Worm (Caenorhabditis elegans) whole organism, L2 larva: ENCODE data around the gene K01D12.5.

Experiments used
- C34F6.9 ChIP-seq: fragments of 150-350 bp; optimal IDR thresholded peaks from 2 replicates; lab custom pipeline; 2014; ENCODE audit warnings: missing biosample characterization, missing genetic modification characterization
- F13H6.1 ChIP-seq: sonication (generic microtip); optimal IDR thresholded peaks from 2 replicates; lab custom pipeline; 2016; ENCODE audit warnings: missing genetic modification characterization, missing compliant biosample characterization
- Y55F3AM.14 ChIP-seq: fragments of 200-800 bp; sonication (Bioruptor generic); optimal IDR thresholded peaks from 2 replicates; lab custom pipeline; 2018; ENCODE audit warnings: mild to moderate bottlenecking, missing genetic modification characterization, missing compliant biosample characterization
- ZK546.5 ChIP-seq: sonication (generic microtip); optimal IDR thresholded peaks from 2 replicates; lab custom pipeline; 2017; ENCODE audit warnings: missing biosample characterization, missing genetic modification characterization
- aly-2 ChIP-seq: fragments of 150-350 bp; optimal IDR thresholded peaks from 2 replicates; lab custom pipeline; 2014; ENCODE audit warnings: missing biosample characterization, missing genetic modification characterization
- ama-1 ChIP-seq: fragments of 150-350 bp; optimal IDR thresholded peaks from 2 replicates; lab custom pipeline; 2018; ENCODE audit warnings: inconsistent platforms
- blmp-1 ChIP-seq: sonication (generic microtip); optimal IDR thresholded peaks from 2 replicates; lab custom pipeline; 2017; ENCODE audit warnings: missing genetic modification characterization, mild to moderate bottlenecking, missing compliant biosample characterization, antibody characterized with exemption, moderate library complexity; ENCODE audit not compliant: insufficient read depth
- dmd-4 ChIP-seq: sonication (generic microtip); optimal IDR thresholded peaks from 2 replicates; lab custom pipeline; 2017; ENCODE audit warnings: missing biosample characterization, missing genetic modification characterization
- egl-27 ChIP-seq: sonication (generic microtip); optimal IDR thresholded peaks from 3 replicates; lab custom pipeline; 2017; ENCODE audit warnings: missing biosample characterization, missing genetic modification reagents, missing genetic modification characterization
- elt-1 ChIP-seq: fragments of 150-350 bp; optimal IDR thresholded peaks from 2 replicates; lab custom pipeline; 2014; ENCODE audit warnings: missing biosample characterization, missing genetic modification characterization
- elt-3 ChIP-seq: sonication (generic microtip); optimal IDR thresholded peaks from 2 replicates; lab custom pipeline; 2017; ENCODE audit warnings: missing biosample characterization, missing genetic modification characterization
- fos-1 ChIP-seq: fragments of 150-350 bp; optimal IDR thresholded peaks from 2 replicates; lab custom pipeline; 2014; ENCODE audit warnings: missing biosample characterization, missing genetic modification characterization
- gmeb-1 ChIP-seq: fragments of 150-350 bp; optimal IDR thresholded peaks from 2 replicates; lab custom pipeline; 2014; ENCODE audit warnings: missing biosample characterization, missing genetic modification characterization
- lin-11 ChIP-seq: fragments of 150-350 bp; sonication (generic microtip); optimal IDR thresholded peaks from 2 replicates; lab custom pipeline; 2014; ENCODE audit warnings: missing biosample characterization, missing genetic modification characterization, inconsistent platforms, mixed read lengths
- lin-39 ChIP-seq: fragments of 150-350 bp; optimal IDR thresholded peaks from 2 replicates; lab custom pipeline; 2014; ENCODE audit warnings: missing biosample characterization, missing genetic modification reagents, missing genetic modification characterization
- lsy-2 ChIP-seq, 2 experiments: fragments of 150-350 bp in 1 of 2; sonication (generic microtip) in 1 of 2; optimal IDR thresholded peaks; 2 replicates each; lab custom pipeline; 2014 to 2017; ENCODE audit warnings: missing biosample characterization in 2 of 2, missing genetic modification characterization in 2 of 2
- mab-5 ChIP-seq: fragments of 150-350 bp; optimal IDR thresholded peaks from 2 replicates; lab custom pipeline; 2014; ENCODE audit warnings: missing biosample characterization, missing genetic modification characterization
- mbf-1 ChIP-seq: sonication (generic microtip); optimal IDR thresholded peaks from 2 replicates; lab custom pipeline; 2017; ENCODE audit warnings: missing biosample characterization, missing genetic modification characterization
- mdl-1 ChIP-seq, 2 experiments: fragments of 150-350 bp in 1 of 2; sonication (generic microtip) in 1 of 2; optimal IDR thresholded peaks; 2 replicates each; lab custom pipeline; 2017; ENCODE audit warnings: missing biosample characterization in 2 of 2, missing genetic modification characterization in 2 of 2
- nhr-10 ChIP-seq: sonication (generic microtip); optimal IDR thresholded peaks from 2 replicates; lab custom pipeline; 2017; ENCODE audit warnings: missing biosample characterization, missing genetic modification characterization
- nhr-11 ChIP-seq: fragments of 150-350 bp; optimal IDR thresholded peaks from 2 replicates; lab custom pipeline; 2014; ENCODE audit warnings: missing biosample characterization, missing genetic modification characterization
- nhr-12 ChIP-seq: fragments of 150-350 bp; optimal IDR thresholded peaks from 2 replicates; lab custom pipeline; 2014; ENCODE audit warnings: missing biosample characterization, missing genetic modification characterization
- nhr-129 ChIP-seq: fragments of 150-350 bp; optimal IDR thresholded peaks from 2 replicates; lab custom pipeline; 2014; ENCODE audit warnings: missing biosample characterization, missing genetic modification characterization
- nhr-21 ChIP-seq: fragments of 150-350 bp; optimal IDR thresholded peaks from 2 replicates; lab custom pipeline; 2014; ENCODE audit warnings: missing biosample characterization, missing genetic modification characterization
- nhr-23 ChIP-seq: fragments of 150-350 bp; optimal IDR thresholded peaks from 2 replicates; lab custom pipeline; 2014; ENCODE audit warnings: missing biosample characterization, missing genetic modification reagents, missing genetic modification characterization
- nhr-237 ChIP-seq: fragments of 150-350 bp; optimal IDR thresholded peaks from 2 replicates; lab custom pipeline; 2014; ENCODE audit warnings: missing biosample characterization, missing genetic modification characterization
- nhr-25 ChIP-seq: fragments of 150-350 bp; sonication (generic microtip); optimal IDR thresholded peaks from 3 replicates; lab custom pipeline; 2014; ENCODE audit warnings: missing biosample characterization, missing genetic modification characterization
- nhr-77 ChIP-seq: fragments of 150-350 bp; optimal IDR thresholded peaks from 2 replicates; lab custom pipeline; 2014; ENCODE audit warnings: missing biosample characterization, missing genetic modification characterization
- sma-9 ChIP-seq, 2 experiments: fragments of 150-350 bp in 1 of 2; sonication (generic microtip) in 1 of 2; optimal IDR thresholded peaks; 2 replicates each; lab custom pipeline; 2014 to 2016; ENCODE audit warnings: missing genetic modification characterization in 2 of 2, mild to moderate bottlenecking in 1 of 2, missing biosample characterization in 1 of 2, missing compliant biosample characterization in 1 of 2, missing genetic modification reagents in 1 of 2, moderate library complexity in 1 of 2
- unc-39 ChIP-seq: fragments of 150-350 bp; optimal IDR thresholded peaks from 2 replicates; lab custom pipeline; 2014; ENCODE audit warnings: missing biosample characterization, missing genetic modification characterization
- unc-55 ChIP-seq: fragments of 150-350 bp; sonication (generic microtip); optimal IDR thresholded peaks from 3 replicates; lab custom pipeline; 2014; ENCODE audit warnings: missing biosample characterization, missing genetic modification reagents, missing genetic modification characterization
- unc-62 ChIP-seq: fragments of 150-350 bp; optimal IDR thresholded peaks from 2 replicates; lab custom pipeline; 2014; ENCODE audit warnings: missing biosample characterization, missing genetic modification reagents, missing genetic modification characterization
- zag-1 ChIP-seq: fragments of 150-350 bp; optimal IDR thresholded peaks from 2 replicates; lab custom pipeline; 2014; ENCODE audit warnings: missing biosample characterization, missing genetic modification characterization

Gene K01D12.5

ce11 chrV:12408996-12409395, 11.4 kb downstream of the K01D12.5 start:
- TF ChIP-seq ZK546.5 (tag; lab: Kevin White, UChicago) (no peak), nhr-23 (tag; lab: Kevin White, UChicago) (no peak), lin-11 (tag; lab: Kevin White, UChicago) (no peak), C34F6.9 (peak; percentile 37), mbf-1 (tag; lab: Kevin White, UChicago) (no peak), mdl-1 (tag; optimal IDR thresholded peaks at IDR 0.05; lab: Kevin White, UChicago) (no peak), lsy-2 (tag; optimal IDR thresholded peaks at IDR 0.05; lab: Kevin White, UChicago) (peak in 1 of 2 experiments; percentile 48), nhr-10 (no peak), sma-9 (GFP tag; optimal IDR thresholded peaks at IDR 0.05; lab: Kevin White, UChicago) (peak; percentile 51), sma-9 (tag; optimal IDR thresholded peaks at IDR 0.05; lab: Kevin White, UChicago) (no peak), Y55F3AM.14 (GFP tag; lab: Kevin White, UChicago) (no peak), F13H6.1 (no peak), nhr-25 (no peak), unc-39 (tag; lab: Kevin White, UChicago) (no peak), nhr-129 (tag; lab: Kevin White, UChicago) (peak; percentile 83), egl-27 (no peak), unc-62 (GFP tag; lab: Kevin White, UChicago) (no peak), ama-1 (lab: Kevin White, UChicago) (no peak), aly-2 (tag; lab: Kevin White, UChicago) (no peak), zag-1 (tag; lab: Kevin White, UChicago) (no peak), nhr-11 (tag; lab: Kevin White, UChicago) (no peak), elt-1 (tag; lab: Kevin White, UChicago) (no peak), unc-55 (peak; percentile 53), gmeb-1 (tag; lab: Kevin White, UChicago) (peak; percentile 7), fos-1 (tag; lab: Kevin White, UChicago) (peak; percentile 44)

- TF ChIP-seq nhr-25 = peak; percentile 85
- no peak for TF ChIP-seq elt-3 (tag; lab: Kevin White, UChicago)
- peak; percentile 24 for TF ChIP-seq nhr-21
- no peak for TF ChIP-seq lin-39 (tag; lab: Kevin White, UChicago)
- TF ChIP-seq nhr-129 (tag; lab: Kevin White, UChicago) = peak; percentile 96
- peak; percentile 55 for TF ChIP-seq sma-9 (GFP tag; optimal IDR thresholded peaks at IDR 0.05; lab: Kevin White, UChicago)
- no peak for TF ChIP-seq sma-9 (tag; optimal IDR thresholded peaks at IDR 0.05; lab: Kevin White, UChicago)
- no peak for TF ChIP-seq mab-5 (tag; lab: Kevin White, UChicago)
- TF ChIP-seq lsy-2 (tag; optimal IDR thresholded peaks at IDR 0.05; lab: Kevin White, UChicago) = peak in 1 of 2 experiments; percentile 12
- no peak for TF ChIP-seq nhr-12
- TF ChIP-seq zag-1 (tag; lab: Kevin White, UChicago) = no peak
Measured at ce11 chrV:12410416-12411001, 12.9 kb downstream of the K01D12.5 start, which contains the start of gene hrg-2. hrg-2 (minus strand) TSS chrV:12410513.

- no peak for TF ChIP-seq elt-3 (tag; lab: Kevin White, UChicago)
- TF ChIP-seq nhr-237 (tag; lab: Kevin White, UChicago) = no peak
- TF ChIP-seq dmd-4 (tag; lab: Kevin White, UChicago) = no peak
- TF ChIP-seq gmeb-1 (tag; lab: Kevin White, UChicago) = no peak
- TF ChIP-seq nhr-25 = peak; percentile 12
- peak; percentile 13 for TF ChIP-seq blmp-1
- TF ChIP-seq nhr-77 (tag; lab: Kevin White, UChicago) = no peak
- no peak for TF ChIP-seq unc-39 (tag; lab: Kevin White, UChicago)
- TF ChIP-seq egl-27 = no peak
- TF ChIP-seq sma-9 (GFP tag; optimal IDR thresholded peaks at IDR 0.05; lab: Kevin White, UChicago) = peak; percentile 42
- no peak for TF ChIP-seq sma-9 (tag; optimal IDR thresholded peaks at IDR 0.05; lab: Kevin White, UChicago)
- no peak for TF ChIP-seq elt-1 (tag; lab: Kevin White, UChicago)
- no peak for TF ChIP-seq unc-62 (GFP tag; lab: Kevin White, UChicago)
Measured at ce11 chrV:12411909-12412308, 14.3 kb downstream of the K01D12.5 start, which contains the start of gene cdr-7. cdr-7 (minus strand) TSS chrV:12412113.

ce11 chrV:12412321-12412720, 14.7 kb downstream of the K01D12.5 start:
- no peak for TF ChIP-seq blmp-1
